Worm (Caenorhabditis elegans) whole organism, L3 larva: ENCODE data around the gene pitr-1.

Experiments
- ZK546.5 ChIP-seq: sonication (generic microtip); optimal IDR thresholded peaks from 2 replicates; lab custom pipeline; 2017; ENCODE audit warnings: missing biosample characterization, missing genetic modification characterization
- ama-1 ChIP-seq: fragments of 150-350 bp; optimal IDR thresholded peaks from 2 replicates; lab custom pipeline; 2018
- ceh-16 ChIP-seq: sonication (generic microtip); optimal IDR thresholded peaks from 2 replicates; lab custom pipeline; 2017; ENCODE audit warnings: missing biosample characterization, missing genetic modification characterization
- ceh-82 ChIP-seq: fragments of 150-350 bp; optimal IDR thresholded peaks from 2 replicates; lab custom pipeline; 2014; ENCODE audit warnings: missing biosample characterization, missing genetic modification characterization
- elt-1 ChIP-seq: fragments of 150-350 bp; optimal IDR thresholded peaks from 2 replicates; lab custom pipeline; 2014; ENCODE audit warnings: missing biosample characterization, missing genetic modification characterization
- fkh-10 ChIP-seq: sonication (generic microtip); optimal IDR thresholded peaks from 2 replicates; lab custom pipeline; 2017; ENCODE audit warnings: missing biosample characterization, missing genetic modification reagents, missing genetic modification characterization
- mdl-1 ChIP-seq: fragments of 150-350 bp; optimal IDR thresholded peaks from 2 replicates; lab custom pipeline; 2014; ENCODE audit warnings: missing biosample characterization, missing genetic modification characterization
- mml-1 ChIP-seq: fragments of 150-350 bp; sonication (generic microtip); optimal IDR thresholded peaks from 3 replicates; lab custom pipeline; 2014; ENCODE audit warnings: missing biosample characterization, missing genetic modification characterization
- pha-4 ChIP-seq: fragments of 150-350 bp; optimal IDR thresholded peaks from 2 replicates; lab custom pipeline; 2014; ENCODE audit warnings: missing biosample characterization, missing genetic modification reagents, missing genetic modification characterization
- pqm-1 ChIP-seq: fragments of 150-350 bp; optimal IDR thresholded peaks from 2 replicates; lab custom pipeline; 2017; ENCODE audit warnings: missing biosample characterization, missing genetic modification characterization, inconsistent platforms
- sea-2 ChIP-seq: fragments of 150-350 bp; sonication (generic microtip); optimal IDR thresholded peaks from 4 replicates; lab custom pipeline; 2014; ENCODE audit warnings: missing biosample characterization, missing genetic modification reagents, missing genetic modification characterization
- skn-1 ChIP-seq: fragments of 150-350 bp; optimal IDR thresholded peaks from 2 replicates; lab custom pipeline; 2014; ENCODE audit warnings: missing biosample characterization, missing genetic modification characterization
- zag-1 ChIP-seq: fragments of 150-350 bp; optimal IDR thresholded peaks from 2 replicates; lab custom pipeline; 2014; ENCODE audit warnings: missing biosample characterization, missing genetic modification characterization
- ztf-11 ChIP-seq: fragments of 150-350 bp; optimal IDR thresholded peaks from 2 replicates; lab custom pipeline; 2014; ENCODE audit warnings: missing biosample characterization, missing genetic modification characterization

- TF ChIP-seq elt-1 (no peak), mml-1 (tag; lab: Kevin White, UChicago) (no peak), pha-4 (no peak), skn-1 (no peak), mdl-1 (tag; lab: Kevin White, UChicago) (no peak), ama-1 (no peak), fkh-10 (GFP tag; lab: Kevin White, UChicago) (no peak), zag-1 (tag; lab: Kevin White, UChicago) (no peak), sea-2 (no peak), ceh-82 (tag; lab: Kevin White, UChicago) (no peak), ceh-16 (no peak), ztf-11 (tag; lab: Kevin White, UChicago) (no peak), ZK546.5 (tag; lab: Kevin White, UChicago) (no peak), pqm-1 (tag; lab: Kevin White, UChicago) (no peak)
These were observed 12.8 kb downstream of the pitr-1 start for ce11 chrIV:7406690-7407089.
